Worm (Caenorhabditis elegans) whole organism, young adult: Measurements from ENCODE around the gene nrf-6.

Source experiments
- B0261.1 ChIP-seq: sonication (generic microtip); optimal IDR thresholded peaks from 2 replicates; lab custom pipeline; 2016; ENCODE audit warnings: mild to moderate bottlenecking, missing genetic modification characterization, moderate library complexity, missing compliant biosample characterization
- C17E4.6 ChIP-seq: fragments of 200-800 bp; sonication (Bioruptor generic); IDR thresholded peaks from 2 replicates; pipeline ENCODE4 v1.3.6; 2022; ENCODE audit warnings: missing genetic modification reagents, missing genetic modification characterization, missing compliant biosample characterization
- D2030.7 ChIP-seq: fragments of 200-800 bp; sonication (Bioruptor generic); IDR thresholded peaks from 2 replicates; pipeline ENCODE4 v1.3.6; 2022; ENCODE audit warnings: missing genetic modification reagents, missing genetic modification characterization, missing compliant biosample characterization
- F23B12.7 ChIP-seq: sonication (generic microtip); optimal IDR thresholded peaks from 2 replicates; lab custom pipeline; 2017; ENCODE audit warnings: missing genetic modification characterization, mild to moderate bottlenecking, missing compliant biosample characterization, antibody characterized with exemption, moderate library complexity; ENCODE audit not compliant: insufficient read depth
- F57C9.4 ChIP-seq: sonication (generic microtip); optimal IDR thresholded peaks from 2 replicates; lab custom pipeline; 2017; ENCODE audit warnings: mild to moderate bottlenecking, missing genetic modification characterization, missing compliant biosample characterization
- Y56A3A.18 ChIP-seq: fragments of 200-800 bp; sonication (Bioruptor generic); IDR thresholded peaks from 2 replicates; pipeline ENCODE4 v1.3.6; 2022; ENCODE audit warnings: missing genetic modification reagents, missing genetic modification characterization, missing compliant biosample characterization
- Y79H2A.3 ChIP-seq: fragments of 200-800 bp; sonication (Bioruptor generic); conservative IDR thresholded peaks from 2 replicates; pipeline ENCODE4 v1.3.6; 2022; ENCODE audit warnings: missing genetic modification reagents, missing genetic modification characterization, missing compliant biosample characterization
- ZK185.1 ChIP-seq: sonication (generic microtip); optimal IDR thresholded peaks from 2 replicates; lab custom pipeline; 2016; ENCODE audit warnings: mild to moderate bottlenecking, missing genetic modification characterization, missing compliant biosample characterization; ENCODE audit not compliant: poor library complexity, severe bottlenecking
- akir-1 ChIP-seq: fragments of 200-800 bp; sonication (Bioruptor generic); optimal IDR thresholded peaks from 2 replicates; lab custom pipeline; 2018; ENCODE audit warnings: mild to moderate bottlenecking, missing genetic modification characterization, moderate library complexity, missing compliant biosample characterization
- aptf-3 ChIP-seq: fragments of 200-800 bp; sonication (Bioruptor generic); IDR thresholded peaks from 2 replicates; pipeline ENCODE4 v1.3.6; 2022; ENCODE audit warnings: missing genetic modification characterization, missing compliant biosample characterization
- athp-1 ChIP-seq: sonication (generic microtip); optimal IDR thresholded peaks from 2 replicates; lab custom pipeline; 2017; ENCODE audit warnings: mild to moderate bottlenecking, missing genetic modification characterization, missing compliant biosample characterization
- ccch-3 ChIP-seq: fragments of 200-800 bp; sonication (Bioruptor generic); optimal IDR thresholded peaks from 2 replicates; lab custom pipeline; 2018; ENCODE audit warnings: mild to moderate bottlenecking, missing genetic modification characterization, missing compliant biosample characterization
- cebp-1 ChIP-seq, 2 experiments: fragments of 200-800 bp in 1 of 2; sonication (Bioruptor generic) in 1 of 2; sonication (generic microtip) in 1 of 2; IDR thresholded peaks in 1 of 2; optimal IDR thresholded peaks in 1 of 2; 2 replicates each; pipeline versions ENCODE4 v1.3.6 to Lab custom; 2017 to 2022; ENCODE audit warnings: missing compliant biosample characterization in 2 of 2, missing genetic modification characterization in 2 of 2, mild to moderate bottlenecking in 1 of 2, missing genetic modification reagents in 1 of 2, moderate library complexity in 1 of 2
- ceh-27 ChIP-seq: fragments of 200-800 bp; sonication (Bioruptor generic); optimal IDR thresholded peaks from 2 replicates; lab custom pipeline; 2018; ENCODE audit warnings: mild to moderate bottlenecking, missing genetic modification characterization, moderate library complexity, missing compliant biosample characterization
- chd-7 ChIP-seq: sonication (generic microtip); optimal IDR thresholded peaks from 2 replicates; lab custom pipeline; 2016; ENCODE audit warnings: mild to moderate bottlenecking, missing genetic modification characterization, moderate library complexity, missing compliant biosample characterization
- dox-1 ChIP-seq: fragments of 200-800 bp; sonication (Bioruptor generic); IDR thresholded peaks from 2 replicates; pipeline ENCODE4 v1.3.6; 2022; ENCODE audit warnings: missing genetic modification reagents, missing genetic modification characterization, missing compliant biosample characterization
- egrh-3 ChIP-seq: fragments of 200-800 bp; sonication (Bioruptor generic); IDR thresholded peaks from 2 replicates; pipeline ENCODE4 v1.3.6; 2022; ENCODE audit warnings: missing genetic modification reagents, missing genetic modification characterization, missing compliant biosample characterization
- ets-4 ChIP-seq: fragments of 200-800 bp; sonication (Bioruptor generic); optimal IDR thresholded peaks from 2 replicates; lab custom pipeline; 2018; ENCODE audit warnings: mild to moderate bottlenecking, missing genetic modification characterization, missing compliant biosample characterization
- fkh-3 ChIP-seq: sonication (generic microtip); optimal IDR thresholded peaks from 2 replicates; lab custom pipeline; 2016; ENCODE audit warnings: mild to moderate bottlenecking, missing genetic modification characterization, missing compliant biosample characterization
- hmg-1.2 ChIP-seq: fragments of 200-800 bp; sonication (Bioruptor generic); IDR thresholded peaks from 2 replicates; pipeline ENCODE4 v1.3.6; 2022; ENCODE audit warnings: missing genetic modification reagents, missing genetic modification characterization, missing compliant biosample characterization
- lin-35 ChIP-seq, 3 experiments: fragments of 150-350 bp in 2 of 3; sonication (generic microtip) in 1 of 3; optimal IDR thresholded peaks; 2 replicates each; lab custom pipeline; 2014 to 2018; ENCODE audit warnings: missing biosample characterization in 3 of 3, missing genetic modification characterization in 3 of 3, missing genetic modification reagents in 3 of 3
- lir-1 ChIP-seq: fragments of 200-800 bp; sonication (Bioruptor generic); conservative IDR thresholded peaks from 2 replicates; pipeline ENCODE4 v1.3.6; 2022; ENCODE audit warnings: missing genetic modification reagents, missing genetic modification characterization, missing compliant biosample characterization
- madf-3 ChIP-seq: fragments of 200-800 bp; sonication (Bioruptor generic); IDR thresholded peaks from 2 replicates; pipeline ENCODE4 v1.3.6; 2022; ENCODE audit warnings: missing genetic modification reagents, missing genetic modification characterization, missing compliant biosample characterization
- mes-4 ChIP-seq: sonication (generic microtip); optimal IDR thresholded peaks from 2 replicates; lab custom pipeline; 2016; ENCODE audit warnings: missing genotype, missing genetic modification characterization, missing compliant biosample characterization
- nfyb-1 ChIP-seq: fragments of 200-800 bp; sonication (Bioruptor generic); IDR thresholded peaks from 2 replicates; pipeline ENCODE4 v1.3.6; 2022; ENCODE audit warnings: missing genetic modification reagents, missing genetic modification characterization, missing compliant biosample characterization
- nhr-120 ChIP-seq: fragments of 200-800 bp; sonication (Bioruptor generic); IDR thresholded peaks from 2 replicates; pipeline ENCODE4 v1.3.6; 2022; ENCODE audit warnings: missing genetic modification characterization, missing compliant biosample characterization
- nhr-179 ChIP-seq: sonication (generic microtip); optimal IDR thresholded peaks from 2 replicates; lab custom pipeline; 2016; ENCODE audit warnings: mild to moderate bottlenecking, missing genetic modification characterization, missing compliant biosample characterization
- repo-1 ChIP-seq: sonication (generic microtip); optimal IDR thresholded peaks from 2 replicates; lab custom pipeline; 2017; ENCODE audit warnings: mild to moderate bottlenecking, missing genetic modification characterization, missing compliant biosample characterization
- sdz-38 ChIP-seq: sonication (generic microtip); optimal IDR thresholded peaks from 2 replicates; lab custom pipeline; 2016; ENCODE audit warnings: missing genotype, missing genetic modification characterization, missing compliant biosample characterization
- sea-2 ChIP-seq: fragments of 200-800 bp; sonication (Bioruptor generic); IDR thresholded peaks from 2 replicates; pipeline ENCODE4 v1.3.6; 2022; ENCODE audit warnings: missing genetic modification characterization, missing compliant biosample characterization
- snpc-3.4 ChIP-seq: sonication (generic microtip); optimal IDR thresholded peaks from 2 replicates; lab custom pipeline; 2017; ENCODE audit warnings: missing genetic modification characterization, mild to moderate bottlenecking, missing compliant biosample characterization, antibody characterized with exemption, moderate library complexity, missing genotype, missing genetic modification reagents
- unc-62 ChIP-seq: fragments of 150-350 bp; optimal IDR thresholded peaks from 2 replicates; lab custom pipeline; 2014; ENCODE audit warnings: missing biosample characterization, missing genetic modification reagents, missing genetic modification characterization
- ztf-18 ChIP-seq: sonication (generic microtip); optimal IDR thresholded peaks from 2 replicates; lab custom pipeline; 2016; ENCODE audit warnings: missing genotype, mild to moderate bottlenecking, missing genetic modification characterization, missing compliant biosample characterization
- ztf-25 ChIP-seq: fragments of 200-800 bp; sonication (Bioruptor generic); IDR thresholded peaks from 2 replicates; pipeline ENCODE4 v1.3.6; 2022; ENCODE audit warnings: missing genetic modification reagents, missing genetic modification characterization, missing compliant biosample characterization
- ztf-26 ChIP-seq: sonication (generic microtip); optimal IDR thresholded peaks from 2 replicates; lab custom pipeline; 2017; ENCODE audit warnings: missing genetic modification characterization, missing compliant biosample characterization

Gene nrf-6

DNA sequence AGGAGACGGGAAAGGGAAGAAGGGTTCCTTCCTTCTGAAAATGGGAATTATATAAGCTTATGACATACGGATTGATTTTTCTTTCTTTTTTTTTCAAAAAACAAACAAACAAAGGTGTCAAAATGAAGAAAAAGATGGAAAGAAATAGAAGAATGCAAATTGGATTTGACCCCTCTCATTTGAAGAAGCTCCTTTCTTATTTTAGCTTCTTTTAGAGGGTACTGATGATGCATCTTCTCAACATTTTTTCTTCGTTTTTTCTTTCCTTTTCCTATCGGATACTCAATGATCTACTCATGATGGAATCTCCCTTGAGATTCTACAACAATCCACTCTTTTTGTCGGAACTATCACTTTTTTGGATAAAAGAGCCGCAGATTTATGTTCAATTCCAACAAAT is 42.3 kb downstream of the nrf-6 start:
- TF ChIP-seq nhr-179 (tag; lab: Kevin White, UChicago) = no peak
- TF ChIP-seq akir-1 (GFP tag; lab: Kevin White, UChicago) = no peak
- no peak for TF ChIP-seq madf-3 (GFP tag; lab: Robert Waterston, UW)
- no peak for TF ChIP-seq nhr-120 (GFP tag; lab: Robert Waterston, UW)
- no peak for TF ChIP-seq Y56A3A.18
- TF ChIP-seq snpc-3.4 = no peak
- no peak for TF ChIP-seq lir-1
- TF ChIP-seq unc-62 = no peak
- TF ChIP-seq ZK185.1 (tag; lab: Kevin White, UChicago) = no peak
- TF ChIP-seq chd-7 (tag; lab: Kevin White, UChicago) = no peak
- TF ChIP-seq ceh-27 (GFP tag; lab: Kevin White, UChicago) = no peak
- TF ChIP-seq aptf-3 (GFP tag; lab: Robert Waterston, UW) = no peak
- TF ChIP-seq fkh-3 (tag; lab: Kevin White, UChicago) = no peak
- no peak for TF ChIP-seq cebp-1 (GFP tag; IDR thresholded peaks at IDR 0.05; lab: Robert Waterston, UW)
- TF ChIP-seq cebp-1 (tag; optimal IDR thresholded peaks at IDR 0.05; lab: Kevin White, UChicago) = no peak
- TF ChIP-seq B0261.1 (tag; lab: Kevin White, UChicago) = no peak
- TF ChIP-seq, all 124 proteins: peak for 0

DNA sequence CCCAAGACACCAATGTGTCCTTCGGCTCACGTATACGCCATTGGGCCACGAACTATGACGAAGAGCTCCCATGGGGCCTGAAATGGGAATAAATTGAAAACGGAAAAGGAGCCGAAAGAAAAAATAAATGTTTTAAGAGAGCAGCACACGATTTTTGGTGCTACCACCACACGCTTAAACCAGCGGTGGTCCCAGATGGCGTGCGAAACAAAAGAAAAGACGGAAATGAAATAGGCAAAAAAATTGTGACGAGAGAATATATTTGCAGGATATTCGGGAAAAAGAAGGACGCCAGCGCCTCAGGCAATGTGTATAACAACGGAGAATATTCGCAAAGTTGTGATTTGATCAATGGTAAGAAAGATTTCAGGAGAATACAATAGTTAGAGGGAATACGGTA is 45.6 kb downstream of the nrf-6 start:
- peak in 1 of 3 experiments; percentile 33 for TF ChIP-seq lin-35 (GFP tag; optimal IDR thresholded peaks at IDR 0.05; lab: Kevin White, UChicago)
- no peak for TF ChIP-seq ccch-3 (GFP tag; lab: Kevin White, UChicago)
- no peak for TF ChIP-seq athp-1 (tag; lab: Kevin White, UChicago)

- TF ChIP-seq ceh-27 (GFP tag; lab: Kevin White, UChicago) = peak; percentile 37
- no peak for TF ChIP-seq sdz-38 (tag; lab: Kevin White, UChicago)
- no peak for TF ChIP-seq sea-2
- no peak for TF ChIP-seq hmg-1.2 (GFP tag; lab: Robert Waterston, UW)
- no peak for TF ChIP-seq F23B12.7
- no peak for TF ChIP-seq ztf-25 (GFP tag; lab: Robert Waterston, UW)
- no peak for TF ChIP-seq ztf-26 (tag; lab: Kevin White, UChicago)
- no peak for TF ChIP-seq nhr-120 (GFP tag; lab: Robert Waterston, UW)
- no peak for TF ChIP-seq nfyb-1
- 0 out of 2 replicates have a peak, but pooled peaks have one; percentile 35 for TF ChIP-seq dox-1
- no peak for TF ChIP-seq athp-1 (tag; lab: Kevin White, UChicago)
- TF ChIP-seq Y79H2A.3 = no peak
Measured at ce11 chrII:7985029-7985428, 47.5 kb downstream of the nrf-6 start.

ce11 chrII:7984071-7984470 is 48.4 kb downstream of the nrf-6 start:
- no peak for TF ChIP-seq ets-4 (GFP tag; lab: Kevin White, UChicago)
- no peak for TF ChIP-seq ztf-18 (tag; lab: Kevin White, UChicago)
- TF ChIP-seq F57C9.4 (tag; lab: Kevin White, UChicago) = no peak
- TF ChIP-seq egrh-3 (GFP tag; lab: Robert Waterston, UW) = no peak
- TF ChIP-seq madf-3 (GFP tag; lab: Robert Waterston, UW) = no peak
- TF ChIP-seq repo-1 (tag; lab: Kevin White, UChicago) = no peak
- no peak for TF ChIP-seq C17E4.6
- TF ChIP-seq mes-4 (tag; lab: Kevin White, UChicago) = no peak
- TF ChIP-seq D2030.7 (GFP tag; lab: Robert Waterston, UW) = no peak
